Fruit fly (Drosophila melanogaster): ENCODE data around the gene CG34012.

Gene CG34012

DNA sequence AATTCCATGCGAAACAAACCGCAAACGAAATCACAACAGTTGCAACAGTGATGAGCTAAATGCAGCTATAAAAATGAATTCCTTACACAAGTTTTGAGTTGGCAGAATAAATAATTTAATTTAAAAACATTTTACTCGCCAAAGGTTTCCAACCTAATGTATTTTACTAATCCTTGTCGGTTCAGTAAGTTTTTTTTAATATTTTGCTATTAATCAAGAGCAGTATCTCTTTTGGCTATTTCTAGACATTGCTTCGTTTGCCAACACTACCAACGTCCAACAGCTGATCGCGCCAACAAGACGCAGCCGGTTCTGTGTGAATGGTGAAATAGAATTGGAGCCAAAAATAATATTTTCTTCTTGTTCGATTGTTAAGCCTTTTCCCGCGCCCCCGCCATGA lies 44.6 kb downstream of the CG34012 start, which contains the start of the genes CG32075, CG45101 and SuUR (continued):
- TF ChIP-seq CG2129 (GFP tag; IDR thresholded peaks at IDR 0.05; ENCODE audit: partially characterized antibody) = no peak
- peak; percentile 36 for TF ChIP-seq fd102C (GFP tag; optimal IDR thresholded peaks at IDR 0.05)
- no peak; the same call in 1 of the 2 replicates for TF ChIP-seq NFAT (GFP tag; IDR thresholded peaks at IDR 0.05)
- no peak for TF ChIP-seq amos (GFP tag; IDR thresholded peaks at IDR 0.05; ENCODE audit: partially characterized antibody)
- TF ChIP-seq CG14014 (GFP tag; IDR thresholded peaks at IDR 0.05) = peak; percentile 87
- peak; percentile 85 for TF ChIP-seq CG10209 (GFP tag; optimal IDR thresholded peaks at IDR 0.05)
- TF ChIP-seq Pdp1 (GFP tag; optimal IDR thresholded peaks at IDR 0.05) = peak; percentile 87 to 90
- TF ChIP-seq btn (GFP tag; optimal IDR thresholded peaks at IDR 0.05) = no peak
- peak; percentile 83 for TF ChIP-seq repo (GFP tag; optimal IDR thresholded peaks at IDR 0.05)
- peak; percentile 89 for TF ChIP-seq Atf3 (GFP tag; optimal IDR thresholded peaks at IDR 0.05)
- peak; percentile 91 to 92 for TF ChIP-seq dpn (GFP tag; optimal IDR thresholded peaks at IDR 0.05)
- TF ChIP-seq lov (optimal IDR thresholded peaks at IDR 0.05) = no peak
- 0 out of 3 replicates have a peak, but pooled peaks have one; percentile 58 for TF ChIP-seq lov (GFP tag; IDR thresholded peaks at IDR 0.05)
- TF ChIP-seq slou (GFP tag; optimal IDR thresholded peaks at IDR 0.05) = peak; percentile 66
- no peak for TF ChIP-seq hth (optimal IDR thresholded peaks at IDR 0.05)
- TF ChIP-seq Taf1 (GFP tag; IDR thresholded peaks at IDR 0.05) = peak; percentile 67
- TF ChIP-seq CG15514 (GFP tag; optimal IDR thresholded peaks at IDR 0.05) = peak; percentile 78
- peak; percentile 73 for TF ChIP-seq crc (GFP tag; optimal IDR thresholded peaks at IDR 0.05)
- TF ChIP-seq CG14050 (GFP tag; IDR thresholded peaks at IDR 0.05) = peak; percentile 72; the same call in 2 of the 3 replicates
- TF ChIP-seq CG3995 (GFP tag; optimal IDR thresholded peaks at IDR 0.05) = peak; percentile 76
- peak; percentile 84 for TF ChIP-seq CG8944 (GFP tag; optimal IDR thresholded peaks at IDR 0.05)
- peak; percentile 49 for TF ChIP-seq gcm (GFP tag; optimal IDR thresholded peaks at IDR 0.05)
- peak; percentile 92 for TF ChIP-seq HmgZ (tag; optimal IDR thresholded peaks at IDR 0.05)
- TF ChIP-seq fu2 (GFP tag; optimal IDR thresholded peaks at IDR 0.05) = peak; percentile 85
- no peak for TF ChIP-seq pita (GFP tag; optimal IDR thresholded peaks at IDR 0.05)
- peak; percentile 94 for TF ChIP-seq CG12659 (GFP tag; optimal IDR thresholded peaks at IDR 0.05)
- peak; percentile 83 for TF ChIP-seq ara (GFP tag; IDR thresholded peaks at IDR 0.05)
- peak; percentile 86 for TF ChIP-seq caup (GFP tag; optimal IDR thresholded peaks at IDR 0.05; ENCODE audit: severe bottlenecking)
- peak; percentile 75 for TF ChIP-seq tup (GFP tag; optimal IDR thresholded peaks at IDR 0.05)
- no peak for TF ChIP-seq CG10565 (GFP tag; optimal IDR thresholded peaks at IDR 0.05)
- peak; percentile 77 for TF ChIP-seq CG15601 (tag; optimal IDR thresholded peaks at IDR 0.05)
- peak; percentile 48 for TF ChIP-seq CG10431 (GFP tag; optimal IDR thresholded peaks at IDR 0.05)
- peak; percentile 89 for TF ChIP-seq CG12155 (GFP tag; optimal IDR thresholded peaks at IDR 0.05)
- TF ChIP-seq Med (GFP tag) = peak; percentile 99
- TF ChIP-seq Aef1 (GFP tag; IDR thresholded peaks at IDR 0.05) = peak; percentile 90
- 0 out of 2 replicates have a peak, but pooled peaks have one; percentile 7 for TF ChIP-seq dimm (GFP tag; IDR thresholded peaks at IDR 0.05)
- peak; percentile 74 for TF ChIP-seq CG31224 (GFP tag; IDR thresholded peaks at IDR 0.05)
- TF ChIP-seq CG9797 (GFP tag; optimal IDR thresholded peaks at IDR 0.05) = peak; percentile 23
- TF ChIP-seq da (GFP tag; optimal IDR thresholded peaks at IDR 0.05) = peak; percentile 73
- TF ChIP-seq Dek (tag; optimal IDR thresholded peaks at IDR 0.05) = peak; percentile 78
- TF ChIP-seq sug (tag; optimal IDR thresholded peaks at IDR 0.05) = peak; percentile 88
- peak; percentile 84 for TF ChIP-seq CG4854 (GFP tag; optimal IDR thresholded peaks at IDR 0.05)
- TF ChIP-seq CG14965 (GFP tag; optimal IDR thresholded peaks at IDR 0.05; ENCODE audit: borderline replicate concordance) = no peak
- TF ChIP-seq CG10959 (GFP tag; IDR thresholded peaks at IDR 0.05) = peak; percentile 57
- TF ChIP-seq CG8478 (optimal IDR thresholded peaks at IDR 0.05) = no peak
- TF ChIP-seq Hand (GFP tag; optimal IDR thresholded peaks at IDR 0.05) = no peak
- TF ChIP-seq CG11504 (tag; optimal IDR thresholded peaks at IDR 0.05) = peak; percentile 85
- TF ChIP-seq org-1 (GFP tag; optimal IDR thresholded peaks at IDR 0.05) = peak; percentile 69
- peak; percentile 93 for TF ChIP-seq pho (GFP tag; optimal IDR thresholded peaks at IDR 0.05)
- TF ChIP-seq CG3065 (GFP tag; optimal IDR thresholded peaks at IDR 0.05) = peak; percentile 83
- TF ChIP-seq Rx (GFP tag; IDR thresholded peaks at IDR 0.05) = peak; percentile 77
